Worm (Caenorhabditis elegans): ENCODE measurements around the gene ceeh-1.

- TF ChIP-seq dao-5 (tag; optimal IDR thresholded peaks at IDR 0.05), result no peak
- TF ChIP-seq him-1 (tag; optimal IDR thresholded peaks at IDR 0.05), result no peak
- no peak for TF ChIP-seq W03F9.2 (tag; optimal IDR thresholded peaks at IDR 0.05)
Observed at ce11 chrIII:852296-852695, 20.2 kb upstream of the ceeh-1 start, which contains the start of gene moma-1.

Data from whole organism, L4/young adult.